Fruit fly (Drosophila melanogaster) whole organism, embryonic: Measurements from ENCODE around the gene CG7903.

Experiments used
- CG11695 ChIP-seq: fragments of 200-800 bp; sonication (Bioruptor generic); IDR thresholded peaks from 3 replicates; pipeline ENCODE4 v1.3.6; 2022; ENCODE audit warnings: missing biosample characterization, missing genetic modification characterization
- CG12219 ChIP-seq: fragments of 200-800 bp; sonication (Bioruptor generic); optimal IDR thresholded peaks from 3 replicates; lab custom pipeline; 2018; ENCODE audit warnings: missing biosample characterization, mild to moderate bottlenecking, missing genetic modification characterization
- CG13287 ChIP-seq: fragments of 200-800 bp; sonication (Bioruptor generic); IDR thresholded peaks from 2 replicates; pipeline ENCODE4 v1.3.6; 2022; ENCODE audit warnings: missing biosample characterization, missing genetic modification characterization; ENCODE audit not compliant: partially characterized antibody
- CG13775 ChIP-seq: fragments of 200-800 bp; sonication (Bioruptor generic); optimal IDR thresholded peaks from 3 replicates; lab custom pipeline; 2017; ENCODE audit warnings: missing biosample characterization, mild to moderate bottlenecking, missing genetic modification characterization
- CG14050 ChIP-seq: fragments of 200-800 bp; sonication (Bioruptor generic); IDR thresholded peaks from 3 replicates; pipeline ENCODE4 v1.3.6; 2022; ENCODE audit warnings: missing biosample characterization, missing genetic modification characterization
- CG16813 ChIP-seq: fragments of 200-800 bp; sonication (Bioruptor generic); IDR thresholded peaks from 3 replicates; pipeline ENCODE4 v1.3.6; 2022; ENCODE audit warnings: missing biosample characterization, missing genetic modification characterization; ENCODE audit not compliant: partially characterized antibody
- CG17612 ChIP-seq: fragments of 200-800 bp; sonication (Bioruptor generic); IDR thresholded peaks from 2 replicates; pipeline ENCODE4 v1.3.6; 2022; ENCODE audit warnings: missing biosample characterization, missing genetic modification characterization
- CG17802 ChIP-seq: fragments of 200-800 bp; sonication (Bioruptor generic); optimal IDR thresholded peaks from 2 replicates; lab custom pipeline; 2018; ENCODE audit warnings: missing biosample characterization, mild to moderate bottlenecking, missing genetic modification characterization, moderate library complexity
- CG18011 ChIP-seq: fragments of 200-800 bp; sonication (Bioruptor generic); optimal IDR thresholded peaks from 2 replicates; lab custom pipeline; 2017; ENCODE audit warnings: missing biosample characterization, missing genetic modification characterization, mild to moderate bottlenecking, moderate library complexity, missing genotype
- CG18262 ChIP-seq: fragments of 200-800 bp; optimal IDR thresholded peaks from 3 replicates; lab custom pipeline; 2019; ENCODE audit warnings: missing biosample characterization, mild to moderate bottlenecking, missing genetic modification characterization, moderate library complexity
- CG2116 ChIP-seq: fragments of 200-800 bp; sonication (Bioruptor generic); optimal IDR thresholded peaks from 3 replicates; lab custom pipeline; 2018; ENCODE audit warnings: missing biosample characterization, mild to moderate bottlenecking, missing genetic modification characterization
- CG32532 ChIP-seq: fragments of 200-800 bp; sonication (Bioruptor generic); IDR thresholded peaks from 2 replicates; pipeline ENCODE4 v1.3.6; 2022; ENCODE audit warnings: missing biosample characterization, missing genetic modification characterization
- CG3281 ChIP-seq: fragments of 200-800 bp; sonication (Bioruptor generic); optimal IDR thresholded peaks from 3 replicates; lab custom pipeline; 2017; ENCODE audit warnings: missing biosample characterization, mild to moderate bottlenecking, missing genetic modification characterization
- CG7786 ChIP-seq: fragments of 200-800 bp; sonication (Bioruptor generic); optimal IDR thresholded peaks from 2 replicates; lab custom pipeline; 2016; ENCODE audit warnings: missing biosample characterization, missing genetic modification characterization
- CG7987 ChIP-seq: fragments of 200-800 bp; sonication (Bioruptor generic); optimal IDR thresholded peaks from 2 replicates; lab custom pipeline; 2018; ENCODE audit warnings: missing biosample characterization, mild to moderate bottlenecking, missing genetic modification characterization, moderate library complexity
- CG8765 ChIP-seq: fragments of 200-800 bp; sonication (Bioruptor generic); IDR thresholded peaks from 2 replicates; pipeline ENCODE4 v1.3.6; 2022; ENCODE audit warnings: missing biosample characterization, missing genetic modification characterization
- CG9797 ChIP-seq: fragments of 200-800 bp; sonication (Bioruptor generic); optimal IDR thresholded peaks from 3 replicates; lab custom pipeline; 2018; ENCODE audit warnings: missing biosample characterization, mild to moderate bottlenecking, missing genetic modification characterization
- Camta ChIP-seq: fragments of 200-800 bp; sonication (Bioruptor generic); optimal IDR thresholded peaks from 2 replicates; lab custom pipeline; 2016; ENCODE audit warnings: missing biosample characterization, missing genetic modification characterization
- Hr3 ChIP-seq: fragments of 200-800 bp; sonication (Bioruptor generic); optimal IDR thresholded peaks from 3 replicates; lab custom pipeline; 2016; ENCODE audit warnings: missing biosample characterization, missing genetic modification characterization
- Hr39 ChIP-seq: fragments of >200 bp; optimal IDR thresholded peaks from 2 replicates; lab custom pipeline; 2017
- Lhr ChIP-seq: fragments of 200-800 bp; sonication (Bioruptor generic); optimal IDR thresholded peaks from 3 replicates; lab custom pipeline; 2017; ENCODE audit warnings: mild to moderate bottlenecking, missing biosample characterization, missing genetic modification reagents, missing genetic modification characterization
- Lim3 ChIP-seq: fragments of 200-800 bp; sonication (Bioruptor generic); IDR thresholded peaks from 2 replicates; pipeline ENCODE4 v1.3.6; 2022; ENCODE audit warnings: missing biosample characterization, missing genetic modification characterization
- NC2β ChIP-seq: fragments of 200-800 bp; sonication (Bioruptor generic); optimal IDR thresholded peaks from 2 replicates; lab custom pipeline; 2016; ENCODE audit warnings: missing biosample characterization, missing genetic modification characterization
- Opbp ChIP-seq: fragments of 200-800 bp; sonication (Bioruptor generic); IDR thresholded peaks from 3 replicates; pipeline ENCODE4 v1.3.6; 2022; ENCODE audit warnings: missing biosample characterization, missing genetic modification characterization; ENCODE audit not compliant: partially characterized antibody
- Pdp1 ChIP-seq, 2 experiments: fragments of 200-800 bp; sonication (Bioruptor generic); optimal IDR thresholded peaks; 3 replicates each; lab custom pipeline; 2016; ENCODE audit warnings: missing biosample characterization in 2 of 2, missing genetic modification characterization in 2 of 2, mild to moderate bottlenecking in 1 of 2, moderate library complexity in 1 of 2
- Poxn ChIP-seq: fragments of 200-800 bp; sonication (Bioruptor generic); IDR thresholded peaks from 2 replicates; pipeline ENCODE4 v1.3.6; 2022; ENCODE audit warnings: missing biosample characterization, missing genetic modification characterization
- Tbp ChIP-seq: fragments of >200 bp; optimal IDR thresholded peaks from 2 replicates; lab custom pipeline; 2018; ENCODE audit warnings: missing biosample characterization, missing genetic modification characterization
- Xbp1 ChIP-seq: fragments of 200-800 bp; sonication (Bioruptor generic); optimal IDR thresholded peaks from 3 replicates; lab custom pipeline; 2016; ENCODE audit warnings: missing biosample characterization, mild to moderate bottlenecking, missing genetic modification characterization
- ap ChIP-seq: fragments of 200-800 bp; sonication (Bioruptor generic); IDR thresholded peaks from 2 replicates; pipeline ENCODE4 v1.3.6; 2022; ENCODE audit warnings: missing biosample characterization, missing genetic modification characterization
- bowl ChIP-seq: fragments of 200-800 bp; sonication (Bioruptor generic); IDR thresholded peaks from 2 replicates; pipeline ENCODE4 v1.3.6; 2022; ENCODE audit warnings: missing biosample characterization, missing genetic modification characterization
- cad ChIP-seq: fragments of >200 bp; optimal IDR thresholded peaks from 2 replicates; lab custom pipeline; 2017; ENCODE audit warnings: missing biosample characterization, missing genetic modification characterization
- caup ChIP-seq: fragments of 200-800 bp; sonication (Bioruptor generic); optimal IDR thresholded peaks from 3 replicates; lab custom pipeline; 2017; ENCODE audit warnings: missing biosample characterization, mild to moderate bottlenecking, missing genetic modification characterization, moderate library complexity; ENCODE audit not compliant: severe bottlenecking
- chn ChIP-seq: fragments of 200-800 bp; sonication (Bioruptor generic); optimal IDR thresholded peaks from 2 replicates; lab custom pipeline; 2016; ENCODE audit warnings: missing biosample characterization, missing genetic modification characterization
- dati ChIP-seq: fragments of 200-800 bp; sonication (Bioruptor generic); IDR thresholded peaks from 2 replicates; pipeline ENCODE4 v1.3.6; 2022; ENCODE audit warnings: missing biosample characterization, missing genetic modification characterization
- dpn ChIP-seq, 2 experiments: fragments of 200-800 bp; sonication (Bioruptor generic); optimal IDR thresholded peaks; 3 replicates each; lab custom pipeline; 2016; ENCODE audit warnings: missing biosample characterization in 2 of 2, missing genetic modification characterization in 2 of 2
- esg ChIP-seq: fragments of 200-800 bp; sonication (Bioruptor generic); conservative IDR thresholded peaks from 2 replicates; pipeline ENCODE4 v1.3.6; 2022; ENCODE audit warnings: missing biosample characterization, missing genetic modification characterization
- gce ChIP-seq: fragments of 200-800 bp; sonication (Bioruptor generic); IDR thresholded peaks from 3 replicates; pipeline ENCODE4 v1.3.6; 2022; ENCODE audit warnings: missing biosample characterization, missing genetic modification characterization
- hbn ChIP-seq: fragments of 200-800 bp; sonication (Bioruptor generic); IDR thresholded peaks from 2 replicates; pipeline ENCODE4 v1.3.6; 2022; ENCODE audit warnings: missing biosample characterization, missing genetic modification characterization; ENCODE audit not compliant: partially characterized antibody
- hkb ChIP-seq, 2 experiments: fragments of 200-800 bp in 1 of 2; fragments of >200 bp in 1 of 2; sonication (Bioruptor generic) in 1 of 2; IDR thresholded peaks in 1 of 2; optimal IDR thresholded peaks in 1 of 2; 2 replicates each; pipeline versions ENCODE4 v1.3.6 to Lab custom; 2017 to 2022; ENCODE audit warnings: missing biosample characterization in 1 of 2, missing genetic modification characterization in 1 of 2
- lbe ChIP-seq: fragments of 200-800 bp; sonication (Bioruptor generic); optimal IDR thresholded peaks from 2 replicates; lab custom pipeline; 2016; ENCODE audit warnings: missing biosample characterization, mild to moderate bottlenecking, missing genetic modification characterization
- nerfin-2 ChIP-seq: fragments of 200-800 bp; sonication (Bioruptor generic); IDR thresholded peaks from 2 replicates; pipeline ENCODE4 v1.3.6; 2022; ENCODE audit warnings: missing biosample characterization, missing genetic modification characterization; ENCODE audit not compliant: partially characterized antibody
- nmo ChIP-seq: fragments of 200-800 bp; sonication (Bioruptor generic); optimal IDR thresholded peaks from 2 replicates; lab custom pipeline; 2018; ENCODE audit warnings: missing biosample characterization, mild to moderate bottlenecking, missing genetic modification characterization, moderate library complexity
- org-1 ChIP-seq: fragments of 200-800 bp; sonication (Bioruptor generic); optimal IDR thresholded peaks from 2 replicates; lab custom pipeline; 2017; ENCODE audit warnings: missing biosample characterization, missing genetic modification characterization
- p53 ChIP-seq: fragments of 200-800 bp; sonication (Bioruptor generic); optimal IDR thresholded peaks from 2 replicates; lab custom pipeline; 2016; ENCODE audit warnings: missing biosample characterization, missing genetic modification characterization
- pho ChIP-seq: fragments of 200-800 bp; sonication (Bioruptor generic); optimal IDR thresholded peaks from 2 replicates; lab custom pipeline; 2016; ENCODE audit warnings: missing biosample characterization, missing genetic modification characterization
- phol ChIP-seq: fragments of 200-800 bp; sonication (Bioruptor generic); optimal IDR thresholded peaks from 3 replicates; lab custom pipeline; 2018; ENCODE audit warnings: missing biosample characterization, mild to moderate bottlenecking, missing genetic modification characterization, moderate library complexity
- ranshi ChIP-seq: fragments of 200-800 bp; sonication (Bioruptor generic); IDR thresholded peaks from 2 replicates; pipeline ENCODE4 v1.3.6; 2022; ENCODE audit warnings: missing biosample characterization, missing genetic modification characterization
- sna ChIP-seq: fragments of 200-800 bp; sonication (Bioruptor generic); IDR thresholded peaks from 2 replicates; pipeline ENCODE4 v1.3.6; 2022; ENCODE audit warnings: missing biosample characterization, missing genetic modification characterization; ENCODE audit not compliant: partially characterized antibody
- usp ChIP-seq: fragments of >200 bp; optimal IDR thresholded peaks from 2 replicates; lab custom pipeline; 2017; ENCODE audit warnings: missing biosample characterization, missing genetic modification characterization

CG7903 gene

dm6 chr3R:30012602-30013489 is 17.8 kb upstream of the CG7903 start (continued):
- TF ChIP-seq CG3281 (peak; percentile 37), CG13287 (GFP tag; lab: Robert Waterston, UW) (no peak), pho (GFP tag; lab: Kevin White, UChicago) (no peak), hbn (GFP tag; lab: Robert Waterston, UW) (no peak), CG13775 (no peak), CG7987 (GFP tag; lab: Kevin White, UChicago) (no peak), CG14050 (GFP tag; lab: Robert Waterston, UW) (no peak), CG16813 (GFP tag; lab: Robert Waterston, UW) (no peak), hkb (optimal IDR thresholded peaks at IDR 0.05; lab: Kevin White, UChicago) (no peak), hkb (GFP tag; IDR thresholded peaks at IDR 0.05; lab: Robert Waterston, UW) (peak; percentile 47), CG11695 (GFP tag; lab: Robert Waterston, UW) (0 out of 3 replicates have a peak, but pooled peaks have one; percentile 35), phol (tag; lab: Kevin White, UChicago) (no peak), Tbp (GFP tag; lab: Kevin White, UChicago) (no peak), CG7786 (no peak), Pdp1 (GFP tag; optimal IDR thresholded peaks at IDR 0.05; lab: Kevin White, UChicago) (peak in 1 of 2 experiments; percentile 88), Opbp (GFP tag; lab: Robert Waterston, UW) (no peak), CG18262 (tag; lab: Kevin White, UChicago) (no peak), NC2β (GFP tag; lab: Kevin White, UChicago) (no peak), Poxn (no peak), lbe (GFP tag; lab: Kevin White, UChicago) (no peak), esg (GFP tag; lab: Robert Waterston, UW) (no peak), ranshi (GFP tag; lab: Robert Waterston, UW) (peak; percentile 23; the same call in 1 of the 2 replicates), org-1 (GFP tag; lab: Kevin White, UChicago) (no peak), CG32532 (GFP tag; lab: Robert Waterston, UW) (peak; percentile 83), Xbp1 (peak; percentile 18), Lim3 (GFP tag; lab: Robert Waterston, UW) (no peak), CG8765 (GFP tag; lab: Robert Waterston, UW) (no peak), nmo (no peak), CG17612 (GFP tag; lab: Robert Waterston, UW) (no peak), chn (no peak), dati (GFP tag; lab: Robert Waterston, UW) (no peak), Hr39 (no peak), nerfin-2 (no peak), CG17802 (tag; lab: Kevin White, UChicago) (no peak), Hr3 (GFP tag; lab: Kevin White, UChicago) (no peak), dpn (GFP tag; optimal IDR thresholded peaks at IDR 0.05; lab: Kevin White, UChicago) (peak in 1 of 2 experiments; percentile 19), caup (GFP tag; lab: Kevin White, UChicago) (peak; percentile 7), CG9797 (GFP tag; lab: Kevin White, UChicago) (no peak), CG2116 (GFP tag; lab: Kevin White, UChicago) (no peak), p53 (GFP tag; lab: Kevin White, UChicago) (no peak), usp (GFP tag; lab: Kevin White, UChicago) (no peak), ap (GFP tag; lab: Robert Waterston, UW) (no peak), Camta (GFP tag; lab: Kevin White, UChicago) (no peak), sna (no peak), bowl (GFP tag; lab: Robert Waterston, UW) (no peak), cad (GFP tag; lab: Kevin White, UChicago) (no peak), Lhr (GFP tag; lab: Kevin White, UChicago) (no peak), CG18011 (no peak), gce (GFP tag; lab: Robert Waterston, UW) (no peak), CG12219 (no peak)
